Worm (Caenorhabditis elegans) whole organism, L4/young adult: ENCODE measurements around the gene dcr-1.

ENCODE experiments used
- W03F9.2 ChIP-seq: fragments of 150-350 bp; optimal IDR thresholded peaks from 2 replicates; lab custom pipeline; 2014; ENCODE audit warnings: missing biosample characterization, missing genetic modification characterization
- dao-5 ChIP-seq: sonication (generic microtip); optimal IDR thresholded peaks from 2 replicates; lab custom pipeline; 2016; ENCODE audit warnings: missing genotype, missing genetic modification characterization, moderate library complexity, missing compliant biosample characterization
- him-1 ChIP-seq: sonication (generic microtip); optimal IDR thresholded peaks from 2 replicates; lab custom pipeline; 2016; ENCODE audit warnings: missing genotype, missing genetic modification reagents, missing genetic modification characterization, missing compliant biosample characterization

DNA sequence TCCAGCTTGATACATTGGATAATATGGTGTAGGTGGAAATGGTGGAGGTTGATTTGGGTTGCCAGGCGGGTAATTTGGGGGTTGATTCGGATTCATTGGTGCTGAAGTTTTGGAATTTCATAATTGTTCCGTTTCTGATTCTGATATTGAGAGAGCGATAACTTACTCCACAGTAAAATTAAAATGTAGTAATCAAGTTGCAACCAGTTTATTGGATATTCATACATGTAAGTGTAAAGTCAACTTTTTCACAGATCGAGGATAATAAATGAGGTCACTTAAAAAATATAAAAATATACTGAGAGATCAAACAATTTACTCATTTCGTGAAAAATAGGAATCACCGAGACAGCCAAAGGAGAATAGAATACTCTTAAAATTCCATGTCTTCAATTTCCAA lies 52.1 kb downstream of the dcr-1 start, which contains the start of gene mdt-30:
- no peak for TF ChIP-seq him-1 (tag; lab: Kevin White, UChicago)
- no peak for TF ChIP-seq W03F9.2 (tag; lab: Kevin White, UChicago)
- TF ChIP-seq dao-5: no peak
